Worm (Caenorhabditis elegans) whole organism, L1 larva: ENCODE data around the gene emb-30.

Experiments used
- C16A3.4 ChIP-seq: fragments of 150-350 bp; optimal IDR thresholded peaks from 2 replicates; lab custom pipeline; 2014; ENCODE audit warnings: missing biosample characterization, missing genetic modification characterization
- F16B12.6 ChIP-seq: fragments of 150-350 bp; optimal IDR thresholded peaks from 2 replicates; lab custom pipeline; 2014; ENCODE audit warnings: missing biosample characterization, missing genetic modification characterization
- Y116A8C.19 ChIP-seq: sonication (generic microtip); optimal IDR thresholded peaks from 2 replicates; lab custom pipeline; 2016; ENCODE audit warnings: missing compliant biosample characterization, missing genetic modification characterization, borderline replicate concordance
- alr-1 ChIP-seq: fragments of 200-800 bp; sonication (Bioruptor generic); optimal IDR thresholded peaks from 2 replicates; lab custom pipeline; 2018; ENCODE audit warnings: borderline replicate concordance, mild to moderate bottlenecking, missing genetic modification characterization, missing compliant biosample characterization
- ama-1 ChIP-seq: fragments of 150-350 bp; optimal IDR thresholded peaks from 2 replicates; lab custom pipeline; 2014
- blmp-1 ChIP-seq: fragments of 150-350 bp; optimal IDR thresholded peaks from 2 replicates; lab custom pipeline; 2014; ENCODE audit warnings: missing biosample characterization, missing genetic modification characterization
- ceh-8 ChIP-seq: fragments of 200-800 bp; sonication (Bioruptor generic); optimal IDR thresholded peaks from 2 replicates; lab custom pipeline; 2018; ENCODE audit warnings: mild to moderate bottlenecking, missing genetic modification characterization, moderate library complexity, missing compliant biosample characterization
- ceh-82 ChIP-seq, 3 experiments: fragments of 150-350 bp in 1 of 3; sonication (generic microtip) in 2 of 3; optimal IDR thresholded peaks; 2 replicates each; lab custom pipeline; 2014 to 2017; ENCODE audit warnings: missing biosample characterization in 3 of 3, missing genetic modification characterization in 3 of 3
- ceh-88 ChIP-seq: fragments of 200-800 bp; sonication (Bioruptor generic); IDR thresholded peaks from 2 replicates; pipeline ENCODE4 v1.3.6; 2022; ENCODE audit warnings: missing genetic modification characterization, missing compliant biosample characterization
- ces-1 ChIP-seq: fragments of 150-350 bp; optimal IDR thresholded peaks from 2 replicates; lab custom pipeline; 2014; ENCODE audit warnings: missing biosample characterization, missing genetic modification reagents, missing genetic modification characterization
- dpl-1 ChIP-seq, 3 experiments: fragments of 150-350 bp in 2 of 3; sonication (generic microtip) in 1 of 3; optimal IDR thresholded peaks; 2 replicates each; lab custom pipeline; 2014 to 2017; ENCODE audit warnings: missing biosample characterization in 3 of 3, missing genetic modification characterization in 3 of 3, missing genetic modification reagents in 3 of 3
- efl-1 ChIP-seq, 4 experiments: fragments of 150-350 bp; optimal IDR thresholded peaks in 3 of 4; peaks in 1 of 4; 1 replicate in 1 of 4; 2 replicates in 3 of 4; lab custom pipeline; 2014; ENCODE audit warnings: missing biosample characterization in 2 of 4, missing genetic modification characterization in 2 of 4, missing genetic modification reagents in 2 of 4
- efl-3 ChIP-seq: fragments of 200-800 bp; sonication (Bioruptor generic); optimal IDR thresholded peaks from 2 replicates; lab custom pipeline; 2018; ENCODE audit warnings: mild to moderate bottlenecking, missing genetic modification characterization, missing compliant biosample characterization
- egl-13 ChIP-seq: sonication (generic microtip); optimal IDR thresholded peaks from 2 replicates; lab custom pipeline; 2016; ENCODE audit warnings: missing genotype, missing genetic modification reagents, missing genetic modification characterization, missing compliant biosample characterization
- egl-27 ChIP-seq, 2 experiments: fragments of 150-350 bp in 1 of 2; sonication (generic microtip); optimal IDR thresholded peaks; 3 replicates each; lab custom pipeline; 2017 to 2018; ENCODE audit warnings: missing biosample characterization in 2 of 2, missing genetic modification characterization in 2 of 2, missing genetic modification reagents in 2 of 2
- fkh-10 ChIP-seq: sonication (generic microtip); optimal IDR thresholded peaks from 2 replicates; lab custom pipeline; 2017; ENCODE audit warnings: missing biosample characterization, missing genetic modification reagents, missing genetic modification characterization
- fkh-4 ChIP-seq: sonication (generic microtip); optimal IDR thresholded peaks from 2 replicates; lab custom pipeline; 2016; ENCODE audit warnings: missing compliant biosample characterization, missing genetic modification characterization, borderline replicate concordance
- fos-1 ChIP-seq: fragments of 150-350 bp; optimal IDR thresholded peaks from 2 replicates; lab custom pipeline; 2014; ENCODE audit warnings: missing biosample characterization, missing genetic modification characterization
- grh-1 ChIP-seq: fragments of 200-800 bp; sonication (Bioruptor generic); IDR thresholded peaks from 2 replicates; pipeline ENCODE4 v1.3.6; 2022; ENCODE audit warnings: missing genetic modification reagents, missing genetic modification characterization, missing compliant biosample characterization
- hlh-17 ChIP-seq: fragments of 200-800 bp; sonication (Bioruptor generic); optimal IDR thresholded peaks from 2 replicates; lab custom pipeline; 2018; ENCODE audit warnings: missing genetic modification characterization, mild to moderate bottlenecking, missing compliant biosample characterization, moderate library complexity, borderline replicate concordance
- hpl-2 ChIP-seq: fragments of 150-350 bp; optimal IDR thresholded peaks from 2 replicates; lab custom pipeline; 2014; ENCODE audit warnings: missing biosample characterization, missing genetic modification reagents, missing genetic modification characterization
- irx-1 ChIP-seq: sonication (generic microtip); optimal IDR thresholded peaks from 2 replicates; lab custom pipeline; 2016; ENCODE audit warnings: missing genetic modification characterization, missing compliant biosample characterization
- isw-1 ChIP-seq: fragments of 200-800 bp; sonication (Bioruptor generic); IDR thresholded peaks from 2 replicates; pipeline ENCODE4 v1.3.6; 2022; ENCODE audit warnings: missing genetic modification characterization, missing compliant biosample characterization
- jun-1 ChIP-seq: fragments of 150-350 bp; optimal IDR thresholded peaks from 2 replicates; lab custom pipeline; 2014; ENCODE audit warnings: missing biosample characterization, missing genetic modification reagents, missing genetic modification characterization
- lin-13 ChIP-seq: fragments of 150-350 bp; optimal IDR thresholded peaks from 2 replicates; lab custom pipeline; 2014; ENCODE audit warnings: missing biosample characterization, missing genetic modification reagents, missing genetic modification characterization
- lin-14 ChIP-seq: fragments of 200-800 bp; sonication (Bioruptor generic); optimal IDR thresholded peaks from 2 replicates; lab custom pipeline; 2018; ENCODE audit warnings: mild to moderate bottlenecking, missing genetic modification characterization, moderate library complexity, missing compliant biosample characterization
- lin-35 ChIP-seq, 2 experiments: fragments of 150-350 bp; optimal IDR thresholded peaks; 2 replicates each; lab custom pipeline; 2014; ENCODE audit warnings: missing biosample characterization in 2 of 2, missing genetic modification characterization in 2 of 2, missing genetic modification reagents in 2 of 2
- lin-39 ChIP-seq: fragments of 150-350 bp; optimal IDR thresholded peaks from 2 replicates; lab custom pipeline; 2014; ENCODE audit warnings: missing biosample characterization, missing genetic modification reagents, missing genetic modification characterization
- lir-3 ChIP-seq: sonication (generic microtip); optimal IDR thresholded peaks from 2 replicates; lab custom pipeline; 2016; ENCODE audit warnings: mild to moderate bottlenecking, missing genetic modification characterization, moderate library complexity, missing compliant biosample characterization; ENCODE audit not compliant: poor library complexity
- mdl-1 ChIP-seq, 2 experiments: fragments of 150-350 bp; optimal IDR thresholded peaks; 2 replicates each; lab custom pipeline; 2014 to 2017; ENCODE audit warnings: missing biosample characterization in 2 of 2, missing genetic modification characterization in 2 of 2, inconsistent platforms in 1 of 2
- mep-1 ChIP-seq: fragments of 150-350 bp; optimal IDR thresholded peaks from 2 replicates; lab custom pipeline; 2014; ENCODE audit warnings: missing biosample characterization, missing genetic modification characterization
- nhr-20 ChIP-seq: sonication (generic microtip); optimal IDR thresholded peaks from 2 replicates; lab custom pipeline; 2016; ENCODE audit warnings: mild to moderate bottlenecking, missing genetic modification characterization, missing compliant biosample characterization
- nhr-28 ChIP-seq: fragments of 150-350 bp; optimal IDR thresholded peaks from 2 replicates; lab custom pipeline; 2014; ENCODE audit warnings: missing biosample characterization, missing genetic modification characterization
- nhr-71 ChIP-seq: sonication (generic microtip); optimal IDR thresholded peaks from 2 replicates; lab custom pipeline; 2016; ENCODE audit warnings: mild to moderate bottlenecking, missing genetic modification characterization, moderate library complexity, missing compliant biosample characterization
- nhr-76 ChIP-seq: sonication (generic microtip); optimal IDR thresholded peaks from 2 replicates; lab custom pipeline; 2017; ENCODE audit warnings: missing biosample characterization, missing genetic modification characterization
- nhr-77 ChIP-seq: fragments of 150-350 bp; optimal IDR thresholded peaks from 2 replicates; lab custom pipeline; 2014; ENCODE audit warnings: missing biosample characterization, missing genetic modification characterization
- nhr-85 ChIP-seq: sonication (generic microtip); peaks from one replicate; lab custom pipeline; 2016; ENCODE audit warnings: missing genetic modification characterization, inconsistent platforms, missing compliant biosample characterization
- pax-3 ChIP-seq: fragments of 200-800 bp; sonication (Bioruptor generic); optimal IDR thresholded peaks from 2 replicates; lab custom pipeline; 2018; ENCODE audit warnings: mild to moderate bottlenecking, missing genetic modification characterization, moderate library complexity, missing compliant biosample characterization
- pqm-1 ChIP-seq: sonication (generic microtip); optimal IDR thresholded peaks from 3 replicates; lab custom pipeline; 2017; ENCODE audit warnings: missing biosample characterization, missing genetic modification characterization
- rnt-1 ChIP-seq: sonication (generic microtip); optimal IDR thresholded peaks from 2 replicates; lab custom pipeline; 2016; ENCODE audit warnings: mild to moderate bottlenecking, missing genetic modification characterization, moderate library complexity, missing compliant biosample characterization
- skn-1 ChIP-seq: fragments of 150-350 bp; optimal IDR thresholded peaks from 2 replicates; lab custom pipeline; 2014; ENCODE audit warnings: missing biosample characterization, missing genetic modification characterization
- snpc-4 ChIP-seq: fragments of 150-350 bp; optimal IDR thresholded peaks from 2 replicates; lab custom pipeline; 2014; ENCODE audit warnings: missing biosample characterization, missing genetic modification characterization
- snu-23 ChIP-seq: sonication (generic microtip); optimal IDR thresholded peaks from 2 replicates; lab custom pipeline; 2016; ENCODE audit warnings: missing genetic modification characterization, missing compliant biosample characterization
- unc-30 ChIP-seq: sonication (generic microtip); optimal IDR thresholded peaks from 2 replicates; lab custom pipeline; 2017; ENCODE audit warnings: missing biosample characterization, missing genetic modification characterization
- unc-62 ChIP-seq: fragments of 150-350 bp; optimal IDR thresholded peaks from 2 replicates; lab custom pipeline; 2014; ENCODE audit warnings: missing biosample characterization, missing genetic modification reagents, missing genetic modification characterization
- unc-86 ChIP-seq: sonication (generic microtip); optimal IDR thresholded peaks from 2 replicates; lab custom pipeline; 2016; ENCODE audit warnings: missing genetic modification characterization, missing compliant biosample characterization
- unc-98 ChIP-seq: fragments of 200-800 bp; sonication (Bioruptor generic); IDR thresholded peaks from 2 replicates; pipeline ENCODE4 v1.3.6; 2022; ENCODE audit warnings: missing genetic modification characterization, missing compliant biosample characterization
- zag-1 ChIP-seq: fragments of 150-350 bp; optimal IDR thresholded peaks from 2 replicates; lab custom pipeline; 2014; ENCODE audit warnings: missing biosample characterization, missing genetic modification characterization
- zip-4 ChIP-seq: fragments of 200-800 bp; sonication (Bioruptor generic); optimal IDR thresholded peaks from 2 replicates; lab custom pipeline; 2018; ENCODE audit warnings: mild to moderate bottlenecking, missing genetic modification characterization, moderate library complexity, missing compliant biosample characterization
- ztf-11 ChIP-seq, 2 experiments: sonication (generic microtip); optimal IDR thresholded peaks; 2 replicates each; lab custom pipeline; 2016 to 2017; ENCODE audit warnings: missing genetic modification characterization in 2 of 2, missing biosample characterization in 1 of 2, missing compliant biosample characterization in 1 of 2

emb-30 gene

ce11 chrIII:9455980-9456658, 14.9 kb upstream of the emb-30 start, which contains the start of the genes rheb-1 and spk-1:
TSS of gene rheb-1 (minus strand) at chrIII:9456030.
TSS of gene spk-1 (plus strand) at chrIII:9456608.
- TF ChIP-seq ces-1 = no peak
- peak; percentile 80 for TF ChIP-seq isw-1 (GFP tag; lab: Robert Waterston, UW)
- TF ChIP-seq F16B12.6 (tag; lab: Kevin White, UChicago) = peak; percentile 34
- TF ChIP-seq alr-1 (tag; lab: Kevin White, UChicago) = no peak
- no peak for TF ChIP-seq zag-1 (tag; lab: Kevin White, UChicago)
- TF ChIP-seq snpc-4 (tag; lab: Kevin White, UChicago) = peak; percentile 40
- peak; percentile 57 for TF ChIP-seq irx-1
- peak; percentile 76 for TF ChIP-seq nhr-77
- peak; percentile 94 for TF ChIP-seq lin-14 (GFP tag; lab: Kevin White, UChicago)
- no peak for TF ChIP-seq pqm-1
- TF ChIP-seq snu-23 (GFP tag; lab: Kevin White, UChicago) = peak; percentile 93
- TF ChIP-seq ceh-8 = peak; percentile 14
- peak; percentile 83 for TF ChIP-seq skn-1
- TF ChIP-seq fos-1 (tag; lab: Kevin White, UChicago) = peak; percentile 77
- TF ChIP-seq grh-1 (GFP tag; lab: Robert Waterston, UW) = peak; percentile 50
- peak; percentile 71 for TF ChIP-seq lir-3 (tag; lab: Kevin White, UChicago)
- TF ChIP-seq fkh-10 (GFP tag; lab: Kevin White, UChicago) = peak; percentile 53
- TF ChIP-seq C16A3.4 (tag; lab: Kevin White, UChicago) = peak; percentile 84
- TF ChIP-seq Y116A8C.19 (tag; lab: Kevin White, UChicago) = no peak
- peak; percentile 69 for TF ChIP-seq blmp-1 (tag; lab: Kevin White, UChicago)
- TF ChIP-seq efl-3 = no peak
- peak; percentile 93 for TF ChIP-seq mep-1
- TF ChIP-seq ceh-82 (tag; optimal IDR thresholded peaks at IDR 0.05; lab: Kevin White, UChicago) = peak; percentile 75 to 89 (median 75)
- TF ChIP-seq unc-98 (GFP tag; lab: Robert Waterston, UW) = no peak
- TF ChIP-seq efl-1 (optimal IDR thresholded peaks at IDR 0.05; lab: Kevin White, UChicago) = peak; percentile 83 to 84
- peak; percentile 69 to 97 for TF ChIP-seq efl-1 (GFP tag; optimal IDR thresholded peaks at IDR 0.05 in 1 of 2; lab: Kevin White, UChicago)
- peak in 1 of 2 experiments; percentile 68 for TF ChIP-seq mdl-1 (tag; optimal IDR thresholded peaks at IDR 0.05; lab: Kevin White, UChicago)
- TF ChIP-seq egl-13 (tag; lab: Kevin White, UChicago) = peak; percentile 82
- peak; percentile 82 for TF ChIP-seq pax-3 (tag; lab: Kevin White, UChicago)
- TF ChIP-seq unc-86 (tag; lab: Kevin White, UChicago) = peak; percentile 82
- TF ChIP-seq unc-62 = no peak
- peak; percentile 79 for TF ChIP-seq lin-13 (GFP tag; lab: Kevin White, UChicago)
- peak; percentile 45 for TF ChIP-seq lin-39 (tag; lab: Kevin White, UChicago)
- no peak for TF ChIP-seq egl-27 (tag; optimal IDR thresholded peaks at IDR 0.05; lab: Kevin White, UChicago)
- TF ChIP-seq ztf-11 (tag; optimal IDR thresholded peaks at IDR 0.05; lab: Kevin White, UChicago) = peak in 1 of 2 experiments; percentile 43
- TF ChIP-seq nhr-76 (tag; lab: Kevin White, UChicago) = no peak
- TF ChIP-seq nhr-85 (tag; lab: Kevin White, UChicago) = peak; percentile 92
- peak; percentile 95 for TF ChIP-seq nhr-71 (tag; lab: Kevin White, UChicago)
- TF ChIP-seq jun-1 = peak; percentile 86
- TF ChIP-seq fkh-4 = peak; percentile 32
- peak; percentile 59 for TF ChIP-seq zip-4
- TF ChIP-seq ceh-88 (GFP tag; lab: Robert Waterston, UW) = peak; percentile 69; the same call in 1 of the 2 replicates
- TF ChIP-seq ama-1 = peak; percentile 48
- peak; percentile 83 to 89 for TF ChIP-seq lin-35 (GFP tag; optimal IDR thresholded peaks at IDR 0.05; lab: Kevin White, UChicago)
- no peak for TF ChIP-seq unc-30 (tag; lab: Kevin White, UChicago)
- peak; percentile 93 for TF ChIP-seq nhr-20 (tag; lab: Kevin White, UChicago)
- peak; percentile 55 for TF ChIP-seq hpl-2 (GFP tag; lab: Kevin White, UChicago)
- peak; percentile 92 for TF ChIP-seq rnt-1 (tag; lab: Kevin White, UChicago)
- no peak for TF ChIP-seq hlh-17 (GFP tag; lab: Kevin White, UChicago)
- peak; percentile 63 to 76 (median 75) for TF ChIP-seq dpl-1 (GFP tag; optimal IDR thresholded peaks at IDR 0.05; lab: Kevin White, UChicago)
- TF ChIP-seq nhr-28 (tag; lab: Kevin White, UChicago) = no peak
